Worm (Caenorhabditis elegans): Measurements from ENCODE around the gene srx-125.

ce11 chrV:13360254-13360653 is 6.9 kb upstream of the srx-125 start, which contains the start of gene F32H5.4:
- TF ChIP-seq snpc-4 (tag; optimal IDR thresholded peaks at IDR 0.05) (no peak), blmp-1 (tag; optimal IDR thresholded peaks at IDR 0.05) (no peak), sptf-1 (tag; optimal IDR thresholded peaks at IDR 0.05) (no peak)
